Worm (Caenorhabditis elegans) whole organism, midembryonic: ENCODE measurements around the gene C14A4.13.

Experiments used
- T22C8.4 ChIP-seq: fragments of 200-800 bp; sonication (Bioruptor generic); IDR thresholded peaks from 2 replicates; pipeline ENCODE4 v1.3.6; 2022; ENCODE audit warnings: missing genetic modification characterization, missing compliant biosample characterization
- cog-1 ChIP-seq: sonication (generic microtip); optimal IDR thresholded peaks from 2 replicates; lab custom pipeline; 2016; ENCODE audit warnings: missing genetic modification characterization, missing compliant biosample characterization
- flt-1 ChIP-seq: fragments of 200-800 bp; sonication (Bioruptor generic); IDR thresholded peaks from 2 replicates; pipeline ENCODE4 v1.3.6; 2022; ENCODE audit warnings: missing genetic modification characterization, missing compliant biosample characterization
- klf-2 ChIP-seq: fragments of 200-800 bp; sonication (Bioruptor generic); conservative IDR thresholded peaks from 2 replicates; pipeline ENCODE4 v1.3.6; 2022; ENCODE audit warnings: missing genetic modification reagents, missing genetic modification characterization, missing compliant biosample characterization
- med-1 ChIP-seq: sonication (generic microtip); optimal IDR thresholded peaks from 2 replicates; lab custom pipeline; 2017; ENCODE audit warnings: missing genetic modification characterization, mild to moderate bottlenecking, missing compliant biosample characterization, antibody characterized with exemption, missing genetic modification reagents; ENCODE audit not compliant: insufficient read depth
- ref-1 ChIP-seq: fragments of 200-800 bp; sonication (Bioruptor generic); conservative IDR thresholded peaks from 2 replicates; pipeline ENCODE4 v1.3.6; 2022; ENCODE audit warnings: missing genetic modification reagents, missing genetic modification characterization, missing compliant biosample characterization
- tab-1 ChIP-seq: fragments of 200-800 bp; sonication (Bioruptor generic); IDR thresholded peaks from 2 replicates; pipeline ENCODE4 v1.3.6; 2022; ENCODE audit warnings: missing genetic modification characterization, missing compliant biosample characterization
- ztf-23 ChIP-seq: fragments of 200-800 bp; sonication (Bioruptor generic); IDR thresholded peaks from 2 replicates; pipeline ENCODE4 v1.3.6; 2022; ENCODE audit warnings: missing genetic modification reagents, missing genetic modification characterization, missing compliant biosample characterization
- ztf-29 ChIP-seq: fragments of 200-800 bp; sonication (Bioruptor generic); IDR thresholded peaks from 2 replicates; pipeline ENCODE4 v1.3.6; 2022; ENCODE audit warnings: missing genetic modification reagents, missing genetic modification characterization, missing compliant biosample characterization

C14A4.13 gene

DNA sequence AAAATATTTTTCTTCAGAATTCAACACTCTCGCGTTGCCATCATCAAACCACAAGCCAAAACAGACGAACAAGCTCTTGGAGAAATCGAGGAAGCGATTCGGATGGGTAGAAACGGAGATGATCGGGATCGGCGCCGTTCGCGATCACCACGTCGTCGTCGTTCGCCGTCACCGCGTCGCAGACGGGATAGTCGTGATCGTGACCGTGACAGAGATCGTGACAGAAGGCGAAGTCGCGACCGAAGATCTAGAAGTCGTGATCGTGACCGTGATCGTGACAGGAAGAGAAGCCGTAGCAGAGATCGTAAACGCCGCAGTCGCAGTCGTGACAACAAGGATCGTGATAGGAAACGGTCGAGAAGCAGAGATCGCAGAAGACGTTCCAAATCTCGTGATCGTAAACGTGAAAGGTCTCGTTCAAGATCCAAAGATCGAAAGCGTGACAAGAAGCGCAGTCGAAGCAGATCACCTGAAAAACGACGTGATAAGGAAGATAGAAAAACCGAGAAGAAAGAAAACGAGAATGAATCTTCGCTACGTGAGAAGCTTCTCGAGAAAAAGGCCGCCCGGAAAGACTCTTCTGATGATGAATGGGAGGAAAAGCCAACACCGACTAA lies 43.3 kb downstream of the C14A4.13 start:
- TF ChIP-seq med-1 (GFP tag; lab: Kevin White, UChicago) (no peak), ztf-23 (GFP tag; lab: Robert Waterston, UW) (no peak), klf-2 (GFP tag; lab: Robert Waterston, UW) (no peak), tab-1 (no peak), ref-1 (GFP tag; lab: Robert Waterston, UW) (no peak), cog-1 (tag; lab: Kevin White, UChicago) (no peak), T22C8.4 (no peak), ztf-29 (GFP tag; lab: Robert Waterston, UW) (no peak), flt-1 (no peak)

DNA sequence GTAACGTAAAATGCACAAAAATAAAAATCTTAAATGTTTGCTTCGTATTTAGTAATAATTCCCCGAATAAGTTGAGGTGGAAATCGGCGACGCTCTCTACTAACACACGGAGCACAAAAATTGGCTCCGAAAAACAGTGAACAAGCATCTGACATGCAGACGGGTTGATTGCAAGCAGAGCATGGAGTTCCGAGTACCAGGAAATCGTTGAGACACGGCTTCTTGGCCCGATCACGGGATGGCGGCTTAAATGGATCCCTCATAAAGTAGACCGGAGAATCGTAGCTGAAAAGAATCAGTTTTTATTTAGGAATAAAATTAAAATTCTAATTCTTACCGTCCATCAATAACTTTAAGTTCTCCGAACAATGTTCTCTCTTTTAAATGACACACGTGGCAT lies 44.0 kb downstream of the C14A4.13 start:
- TF ChIP-seq ref-1 (GFP tag; lab: Robert Waterston, UW) (no peak), klf-2 (GFP tag; lab: Robert Waterston, UW) (no peak), tab-1 (no peak), med-1 (GFP tag; lab: Kevin White, UChicago) (no peak), flt-1 (0 out of 2 replicates have a peak, but pooled peaks have one; percentile 35)

DNA sequence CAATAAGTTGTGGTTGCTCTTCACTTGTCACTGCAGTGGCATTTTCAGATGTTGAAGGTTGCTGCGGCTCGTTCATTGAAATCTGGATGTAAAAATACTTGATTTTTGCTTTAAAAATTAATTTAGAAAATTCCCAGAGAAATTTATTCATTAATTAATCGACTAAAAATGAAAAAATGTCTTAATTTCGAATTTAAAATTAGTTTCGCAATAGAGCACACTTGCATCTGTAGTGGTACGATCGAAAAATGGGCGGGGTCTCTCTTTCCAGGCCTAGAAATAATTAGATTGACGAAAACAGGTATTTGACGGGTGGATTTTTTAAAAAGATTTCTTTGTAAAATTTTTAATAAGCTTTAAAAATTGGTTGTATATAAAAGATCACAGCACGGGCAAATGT lies 44.4 kb downstream of the C14A4.13 start, which contains the start of gene D2089.8:
D2089.8 (minus strand) TSS at position 84 of the 400 bp plus-strand sequence.
- TF ChIP-seq ref-1 (GFP tag; lab: Robert Waterston, UW) (no peak), tab-1 (no peak)

DNA sequence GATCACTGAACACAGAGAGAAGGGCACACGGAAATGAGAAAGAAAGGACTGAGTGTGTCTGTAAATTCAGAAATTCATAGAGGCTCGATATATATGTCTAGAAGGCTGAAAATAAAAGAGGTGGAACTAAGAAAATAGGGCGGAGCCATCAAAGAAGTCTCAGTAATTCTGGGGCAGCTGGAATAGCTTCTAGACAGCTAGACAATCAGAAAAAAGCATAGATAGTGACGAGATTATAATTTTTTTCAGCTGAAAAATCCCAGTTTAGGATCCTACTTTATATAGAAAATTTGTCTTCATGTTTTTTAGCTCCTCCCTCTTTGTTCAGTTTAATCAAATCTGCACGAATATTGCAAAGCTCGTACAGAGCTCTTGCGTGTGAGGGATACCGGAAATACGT lies 46.8 kb downstream of the C14A4.13 start, which contains the start of gene D2089.3:
D2089.3 (minus strand) TSS at position 101 of the 400 bp plus-strand sequence.
- TF ChIP-seq cog-1 (tag; lab: Kevin White, UChicago) (no peak), klf-2 (GFP tag; lab: Robert Waterston, UW) (no peak), ztf-23 (GFP tag; lab: Robert Waterston, UW) (no peak), tab-1 (no peak), med-1 (GFP tag; lab: Kevin White, UChicago) (no peak), flt-1 (no peak), ref-1 (GFP tag; lab: Robert Waterston, UW) (no peak), T22C8.4 (no peak), ztf-29 (GFP tag; lab: Robert Waterston, UW) (no peak)
